Worm (Caenorhabditis elegans): Measurements from ENCODE around the gene C02D5.4.

Gene C02D5.4

ce11 chrIII:8556836-8557385 lies 4.9 kb downstream of the C02D5.4 start, which contains the start of gene C02D5.2 (continued):
- TF ChIP-seq unc-62 (GFP tag; optimal IDR thresholded peaks at IDR 0.05) (no peak), ztf-1 (GFP tag; conservative IDR thresholded peaks at IDR 0.05) (no peak), crh-2 (tag; optimal IDR thresholded peaks at IDR 0.05) (peak; percentile 78), skn-1 (tag; optimal IDR thresholded peaks at IDR 0.05) (no peak), blmp-1 (tag; optimal IDR thresholded peaks at IDR 0.05; ENCODE audit: insufficient read depth) (peak; percentile 11), snpc-4 (tag; optimal IDR thresholded peaks at IDR 0.05) (no peak), ztf-4 (tag; optimal IDR thresholded peaks at IDR 0.05) (no peak)

ce11 chrIII:8560398-8560797 lies 8.4 kb downstream of the C02D5.4 start:
- no peak for TF ChIP-seq mbf-1 (tag; optimal IDR thresholded peaks at IDR 0.05)
- TF ChIP-seq F13H6.1 (tag; optimal IDR thresholded peaks at IDR 0.05), result no peak
- TF ChIP-seq sma-9 (GFP tag; optimal IDR thresholded peaks at IDR 0.05), result no peak
- no peak for TF ChIP-seq sma-9 (tag; optimal IDR thresholded peaks at IDR 0.05)
- TF ChIP-seq egl-27 (tag; optimal IDR thresholded peaks at IDR 0.05), result no peak
- TF ChIP-seq fos-1 (tag; optimal IDR thresholded peaks at IDR 0.05), result no peak
- TF ChIP-seq dmd-4 (tag; optimal IDR thresholded peaks at IDR 0.05), result no peak
- no peak for TF ChIP-seq sma-3 (GFP tag; optimal IDR thresholded peaks at IDR 0.05)
- no peak for TF ChIP-seq lin-13 (GFP tag; optimal IDR thresholded peaks at IDR 0.05)
- TF ChIP-seq elt-1 (tag; optimal IDR thresholded peaks at IDR 0.05), result no peak
- no peak for TF ChIP-seq skn-1 (tag; optimal IDR thresholded peaks at IDR 0.05)
- no peak for TF ChIP-seq blmp-1 (tag; optimal IDR thresholded peaks at IDR 0.05; ENCODE audit: insufficient read depth)
- no peak for TF ChIP-seq unc-39 (tag; optimal IDR thresholded peaks at IDR 0.05)
- no peak for TF ChIP-seq mab-5 (tag; optimal IDR thresholded peaks at IDR 0.05)
- no peak for TF ChIP-seq gmeb-1 (tag; optimal IDR thresholded peaks at IDR 0.05)
- no peak for TF ChIP-seq sem-4 (tag; optimal IDR thresholded peaks at IDR 0.05)

- TF ChIP-seq nhr-11 (tag; optimal IDR thresholded peaks at IDR 0.05), result no peak
- TF ChIP-seq dmd-4 (tag; optimal IDR thresholded peaks at IDR 0.05), result no peak
- no peak for TF ChIP-seq ama-1 (optimal IDR thresholded peaks at IDR 0.05)
- TF ChIP-seq nhr-25 (tag; optimal IDR thresholded peaks at IDR 0.05), result no peak
- no peak for TF ChIP-seq unc-62 (GFP tag; optimal IDR thresholded peaks at IDR 0.05)
- TF ChIP-seq sem-4 (tag; optimal IDR thresholded peaks at IDR 0.05), result no peak
- no peak for TF ChIP-seq mdl-1 (tag; optimal IDR thresholded peaks at IDR 0.05)
- TF ChIP-seq Y55F3AM.14 (GFP tag; optimal IDR thresholded peaks at IDR 0.05), result no peak
- no peak for TF ChIP-seq nhr-77 (tag; optimal IDR thresholded peaks at IDR 0.05)
- no peak for TF ChIP-seq gmeb-1 (tag; optimal IDR thresholded peaks at IDR 0.05)
- TF ChIP-seq nhr-129 (tag; optimal IDR thresholded peaks at IDR 0.05), result no peak
- no peak for TF ChIP-seq F13H6.1 (tag; optimal IDR thresholded peaks at IDR 0.05)
Observed at ce11 chrIII:8560836-8561235, 8.9 kb downstream of the C02D5.4 start, which contains the start of gene acdh-6. acdh-6 (plus strand) TSS chrIII:8561136.

- TF ChIP-seq unc-62 (GFP tag; optimal IDR thresholded peaks at IDR 0.05) (no peak), nhr-12 (tag; optimal IDR thresholded peaks at IDR 0.05) (no peak), blmp-1 (tag; optimal IDR thresholded peaks at IDR 0.05; ENCODE audit: insufficient read depth) (no peak), Y55F3AM.14 (GFP tag; optimal IDR thresholded peaks at IDR 0.05) (no peak), nhr-21 (tag; optimal IDR thresholded peaks at IDR 0.05) (no peak), nhr-11 (tag; optimal IDR thresholded peaks at IDR 0.05) (no peak), mab-5 (tag; optimal IDR thresholded peaks at IDR 0.05) (no peak), lin-39 (tag; optimal IDR thresholded peaks at IDR 0.05) (no peak), aly-2 (tag; optimal IDR thresholded peaks at IDR 0.05) (no peak), ama-1 (optimal IDR thresholded peaks at IDR 0.05) (no peak), peb-1 (tag; optimal IDR thresholded peaks at IDR 0.05) (no peak), ZK546.5 (tag; optimal IDR thresholded peaks at IDR 0.05) (no peak), nhr-77 (tag; optimal IDR thresholded peaks at IDR 0.05) (no peak), ceh-82 (tag; optimal IDR thresholded peaks at IDR 0.05) (no peak), elt-1 (tag; optimal IDR thresholded peaks at IDR 0.05) (no peak)
Observed at ce11 chrIII:8564372-8564771, 12.4 kb downstream of the C02D5.4 start.

ce11 chrIII:8570289-8570688 lies 18.3 kb downstream of the C02D5.4 start:
- TF ChIP-seq ZK546.5 (tag; optimal IDR thresholded peaks at IDR 0.05) (no peak), nhr-21 (tag; optimal IDR thresholded peaks at IDR 0.05) (no peak), snpc-4 (tag; optimal IDR thresholded peaks at IDR 0.05) (no peak), ztf-4 (tag; optimal IDR thresholded peaks at IDR 0.05) (no peak), sma-9 (GFP tag; optimal IDR thresholded peaks at IDR 0.05) (no peak), sma-9 (tag; optimal IDR thresholded peaks at IDR 0.05) (no peak), mab-5 (tag; optimal IDR thresholded peaks at IDR 0.05) (no peak), fos-1 (tag; optimal IDR thresholded peaks at IDR 0.05) (no peak)

Measured in whole organism, L2 larva.